Worm (Caenorhabditis elegans) whole organism, mixed stage, embryonic: ENCODE measurements around the gene cest-34.

Source experiments
- bed-3 ChIP-seq: fragments of 200-800 bp; sonication (Bioruptor generic); optimal IDR thresholded peaks from 3 replicates; lab custom pipeline; 2018; ENCODE audit warnings: mild to moderate bottlenecking, missing genetic modification characterization, moderate library complexity, missing compliant biosample characterization
- blmp-1 ChIP-seq: fragments of 150-350 bp; optimal IDR thresholded peaks from 2 replicates; lab custom pipeline; 2014; ENCODE audit warnings: missing biosample characterization, missing genetic modification characterization
- ceh-39 ChIP-seq: fragments of 150-350 bp; optimal IDR thresholded peaks from 2 replicates; lab custom pipeline; 2014; ENCODE audit warnings: missing biosample characterization, missing genetic modification characterization
- ceh-43 ChIP-seq: fragments of 200-800 bp; sonication (Bioruptor generic); optimal IDR thresholded peaks from 2 replicates; lab custom pipeline; 2018; ENCODE audit warnings: mild to moderate bottlenecking, missing genetic modification characterization, moderate library complexity, missing compliant biosample characterization
- ceh-83 ChIP-seq: fragments of 200-800 bp; sonication (Bioruptor generic); optimal IDR thresholded peaks from 2 replicates; lab custom pipeline; 2018; ENCODE audit warnings: mild to moderate bottlenecking, missing genetic modification characterization, missing compliant biosample characterization
- ces-1 ChIP-seq: fragments of 150-350 bp; optimal IDR thresholded peaks from 2 replicates; lab custom pipeline; 2014; ENCODE audit warnings: missing biosample characterization, missing genetic modification reagents, missing genetic modification characterization
- cnd-1 ChIP-seq: fragments of 200-800 bp; sonication (Bioruptor generic); optimal IDR thresholded peaks from 2 replicates; lab custom pipeline; 2018; ENCODE audit warnings: mild to moderate bottlenecking, missing genetic modification characterization, missing compliant biosample characterization
- drap-1 ChIP-seq: fragments of 200-800 bp; sonication (Bioruptor generic); optimal IDR thresholded peaks from 3 replicates; lab custom pipeline; 2018; ENCODE audit warnings: mild to moderate bottlenecking, missing genetic modification characterization, missing compliant biosample characterization
- elt-1 ChIP-seq: sonication (generic microtip); optimal IDR thresholded peaks from 2 replicates; lab custom pipeline; 2017; ENCODE audit warnings: missing genetic modification characterization, mild to moderate bottlenecking, missing compliant biosample characterization, antibody characterized with exemption, moderate library complexity, borderline replicate concordance; ENCODE audit not compliant: insufficient read depth
- elt-3 ChIP-seq: fragments of 150-350 bp; optimal IDR thresholded peaks from 2 replicates; lab custom pipeline; 2014; ENCODE audit warnings: missing biosample characterization, missing genetic modification characterization
- flh-1 ChIP-seq: fragments of 200-800 bp; sonication (Bioruptor generic); optimal IDR thresholded peaks from 2 replicates; lab custom pipeline; 2018; ENCODE audit warnings: mild to moderate bottlenecking, missing genetic modification characterization, moderate library complexity, missing compliant biosample characterization
- hlh-1 ChIP-seq: fragments of 150-350 bp; optimal IDR thresholded peaks from 2 replicates; lab custom pipeline; 2014; ENCODE audit warnings: missing biosample characterization, missing genetic modification reagents, missing genetic modification characterization
- lin-13 ChIP-seq: fragments of 150-350 bp; optimal IDR thresholded peaks from 2 replicates; lab custom pipeline; 2014; ENCODE audit warnings: missing biosample characterization, missing genetic modification characterization
- lin-32 ChIP-seq: fragments of 200-800 bp; sonication (Bioruptor generic); optimal IDR thresholded peaks from 2 replicates; lab custom pipeline; 2018; ENCODE audit warnings: mild to moderate bottlenecking, missing genetic modification characterization, missing compliant biosample characterization
- lsy-2 ChIP-seq: fragments of 150-350 bp; optimal IDR thresholded peaks from 2 replicates; lab custom pipeline; 2014; ENCODE audit warnings: missing biosample characterization, missing genetic modification characterization
- mab-5 ChIP-seq: fragments of 150-350 bp; optimal IDR thresholded peaks from 2 replicates; lab custom pipeline; 2014; ENCODE audit warnings: missing biosample characterization, missing genetic modification characterization
- mep-1 ChIP-seq: fragments of 150-350 bp; optimal IDR thresholded peaks from 2 replicates; lab custom pipeline; 2017; ENCODE audit warnings: missing biosample characterization, missing genetic modification reagents, missing genetic modification characterization, inconsistent platforms
- mls-2 ChIP-seq: sonication (generic microtip); optimal IDR thresholded peaks from 2 replicates; lab custom pipeline; 2016; ENCODE audit warnings: mild to moderate bottlenecking, missing genetic modification characterization, moderate library complexity, missing compliant biosample characterization
- nhr-12 ChIP-seq: fragments of 150-350 bp; optimal IDR thresholded peaks from 2 replicates; lab custom pipeline; 2014; ENCODE audit warnings: missing biosample characterization, missing genetic modification characterization
- nhr-2 ChIP-seq: fragments of 150-350 bp; optimal IDR thresholded peaks from 2 replicates; lab custom pipeline; 2014; ENCODE audit warnings: missing biosample characterization, missing genetic modification characterization
- nhr-237 ChIP-seq: fragments of 150-350 bp; optimal IDR thresholded peaks from 2 replicates; lab custom pipeline; 2014; ENCODE audit warnings: missing biosample characterization, missing genetic modification characterization
- nhr-28 ChIP-seq: fragments of 150-350 bp; optimal IDR thresholded peaks from 2 replicates; lab custom pipeline; 2014; ENCODE audit warnings: missing biosample characterization, missing genetic modification characterization
- pha-4 ChIP-seq: fragments of 150-350 bp; optimal IDR thresholded peaks from 2 replicates; lab custom pipeline; 2018; ENCODE audit warnings: missing biosample characterization, missing genetic modification reagents, missing genetic modification characterization
- sem-2 ChIP-seq: fragments of 200-800 bp; sonication (Bioruptor generic); optimal IDR thresholded peaks from 2 replicates; lab custom pipeline; 2018; ENCODE audit warnings: mild to moderate bottlenecking, missing genetic modification characterization, missing compliant biosample characterization
- snpc-4 ChIP-seq: fragments of 150-350 bp; optimal IDR thresholded peaks from 2 replicates; lab custom pipeline; 2014; ENCODE audit warnings: missing biosample characterization, missing genetic modification characterization
- sptf-1 ChIP-seq: sonication (generic microtip); optimal IDR thresholded peaks from 2 replicates; lab custom pipeline; 2017; ENCODE audit warnings: mild to moderate bottlenecking, missing genetic modification characterization, moderate library complexity, missing compliant biosample characterization
- tbx-8 ChIP-seq: fragments of 200-800 bp; sonication (Bioruptor generic); optimal IDR thresholded peaks from 2 replicates; lab custom pipeline; 2018; ENCODE audit warnings: mild to moderate bottlenecking, missing genetic modification characterization, moderate library complexity, missing compliant biosample characterization
- unc-120 ChIP-seq: sonication (generic microtip); optimal IDR thresholded peaks from 2 replicates; lab custom pipeline; 2017; ENCODE audit warnings: missing genetic modification characterization, missing compliant biosample characterization; ENCODE audit not compliant: poor library complexity, severe bottlenecking
- unc-39 ChIP-seq: fragments of 150-350 bp; optimal IDR thresholded peaks from 2 replicates; lab custom pipeline; 2014; ENCODE audit warnings: missing biosample characterization, missing genetic modification characterization
- zip-8 ChIP-seq: fragments of 150-350 bp; optimal IDR thresholded peaks from 2 replicates; lab custom pipeline; 2014; ENCODE audit warnings: missing biosample characterization, missing genetic modification characterization
- ztf-11 ChIP-seq: fragments of 150-350 bp; optimal IDR thresholded peaks from 2 replicates; lab custom pipeline; 2014; ENCODE audit warnings: missing biosample characterization, missing genetic modification characterization

Gene cest-34

ce11 chrV:6657532-6658259, 18.9 kb upstream of the cest-34 start:
- no peak for TF ChIP-seq mep-1 (tag; lab: Kevin White, UChicago)
- TF ChIP-seq sptf-1 (tag; lab: Kevin White, UChicago) = no peak

- no peak for TF ChIP-seq drap-1 (GFP tag; lab: Kevin White, UChicago)
- peak; percentile 14 for TF ChIP-seq sptf-1 (tag; lab: Kevin White, UChicago)
- TF ChIP-seq elt-3 (tag; lab: Kevin White, UChicago) = no peak
- no peak for TF ChIP-seq ceh-43
- no peak for TF ChIP-seq lin-32 (GFP tag; lab: Kevin White, UChicago)
- no peak for TF ChIP-seq nhr-2
- no peak for TF ChIP-seq flh-1 (GFP tag; lab: Kevin White, UChicago)
- TF ChIP-seq nhr-28 (tag; lab: Kevin White, UChicago) = no peak
- no peak for TF ChIP-seq snpc-4 (tag; lab: Kevin White, UChicago)
- TF ChIP-seq mep-1 (tag; lab: Kevin White, UChicago) = peak; percentile 50
- TF ChIP-seq pha-4 = no peak
- TF ChIP-seq mls-2 (tag; lab: Kevin White, UChicago) = no peak
- TF ChIP-seq unc-120 (tag; lab: Kevin White, UChicago) = no peak
- TF ChIP-seq hlh-1 = no peak
- no peak for TF ChIP-seq sem-2 (GFP tag; lab: Kevin White, UChicago)
Observed at ce11 chrV:6658765-6659164, 17.8 kb upstream of the cest-34 start.

- TF ChIP-seq mab-5 (tag; lab: Kevin White, UChicago) = no peak
Observed at ce11 chrV:6659533-6659932, 17.1 kb upstream of the cest-34 start.

- TF ChIP-seq ces-1 (GFP tag; lab: Kevin White, UChicago) = peak; percentile 25
- TF ChIP-seq sptf-1 (tag; lab: Kevin White, UChicago) = no peak
- TF ChIP-seq, all 35 proteins: peak for 1
Observed at ce11 chrV:6661658-6662057, 14.9 kb upstream of the cest-34 start.

ce11 chrV:6662505-6662904, 14.1 kb upstream of the cest-34 start:
- TF ChIP-seq lin-32 (GFP tag; lab: Kevin White, UChicago) (no peak), flh-1 (GFP tag; lab: Kevin White, UChicago) (no peak), ceh-43 (no peak), blmp-1 (no peak), elt-1 (tag; lab: Kevin White, UChicago) (no peak), ceh-39 (tag; lab: Kevin White, UChicago) (no peak), lsy-2 (tag; lab: Kevin White, UChicago) (no peak), elt-3 (tag; lab: Kevin White, UChicago) (no peak), mab-5 (tag; lab: Kevin White, UChicago) (no peak), nhr-28 (tag; lab: Kevin White, UChicago) (no peak), drap-1 (GFP tag; lab: Kevin White, UChicago) (no peak), ceh-83 (GFP tag; lab: Kevin White, UChicago) (no peak)

- TF ChIP-seq elt-3 (tag; lab: Kevin White, UChicago) (no peak), drap-1 (GFP tag; lab: Kevin White, UChicago) (no peak), nhr-12 (tag; lab: Kevin White, UChicago) (no peak), bed-3 (GFP tag; lab: Kevin White, UChicago) (no peak), mab-5 (tag; lab: Kevin White, UChicago) (no peak), nhr-28 (tag; lab: Kevin White, UChicago) (no peak), tbx-8 (GFP tag; lab: Kevin White, UChicago) (no peak), blmp-1 (no peak), nhr-237 (tag; lab: Kevin White, UChicago) (no peak), ztf-11 (tag; lab: Kevin White, UChicago) (no peak), unc-39 (tag; lab: Kevin White, UChicago) (no peak), zip-8 (tag; lab: Kevin White, UChicago) (no peak), lsy-2 (tag; lab: Kevin White, UChicago) (no peak), sem-2 (GFP tag; lab: Kevin White, UChicago) (no peak), lin-13 (no peak), cnd-1 (tag; lab: Kevin White, UChicago) (no peak), nhr-2 (no peak)
Observed at ce11 chrV:6665751-6666150, 10.8 kb upstream of the cest-34 start, which contains the start of gene pmp-5. TSS of gene pmp-5 (minus strand) at chrV:6665813.
